Worm (Caenorhabditis elegans): ENCODE measurements around the gene F38B6.6.
A peak's percentile ranks its signal among the peaks of the same experiment; 100 is the strongest.

The F38B6.6 gene

DNA sequence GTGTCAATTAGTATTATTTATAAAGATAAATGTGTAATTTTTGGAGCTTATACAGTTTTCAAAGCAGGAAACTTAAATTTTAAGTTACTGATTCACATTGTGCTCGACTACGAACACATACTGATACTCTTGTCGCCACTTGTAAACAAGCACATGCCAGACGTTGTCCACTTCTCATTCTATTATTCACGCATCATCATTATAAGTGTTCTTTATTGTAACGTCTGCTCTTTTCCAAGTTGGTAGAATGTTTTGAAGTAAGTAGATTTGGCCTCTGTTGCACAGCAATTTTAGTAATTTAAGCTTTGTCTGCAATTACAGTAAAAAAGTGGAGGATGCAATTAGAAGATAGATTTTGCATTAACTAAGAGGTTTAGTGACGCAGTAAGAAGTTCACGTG is 3.0 kb upstream of the F38B6.6 start:
- TF ChIP-seq K09A11.1 (tag; optimal IDR thresholded peaks at IDR 0.05; ENCODE audit: insufficient read depth) (no peak), hlh-15 (tag; optimal IDR thresholded peaks at IDR 0.05) (no peak), fkh-6 (tag; optimal IDR thresholded peaks at IDR 0.05) (no peak), ceh-6 (GFP tag; optimal IDR thresholded peaks at IDR 0.05) (no peak), mec-3 (tag; optimal IDR thresholded peaks at IDR 0.05; ENCODE audit: borderline replicate concordance) (no peak), elt-4 (tag; optimal IDR thresholded peaks at IDR 0.05) (no peak), ceh-2 (tag; optimal IDR thresholded peaks at IDR 0.05) (no peak), unc-42 (tag; optimal IDR thresholded peaks at IDR 0.05) (no peak), che-1 (tag; optimal IDR thresholded peaks at IDR 0.05) (no peak), pat-9 (tag; optimal IDR thresholded peaks at IDR 0.05) (no peak), ets-4 (tag; optimal IDR thresholded peaks at IDR 0.05) (no peak), sox-2 (GFP tag; IDR thresholded peaks at IDR 0.05) (no peak), unc-3 (GFP tag; conservative IDR thresholded peaks at IDR 0.05) (no peak), unc-3 (tag; optimal IDR thresholded peaks at IDR 0.05) (no peak), hlh-13 (GFP tag; optimal IDR thresholded peaks at IDR 0.05) (no peak), unc-55 (GFP tag; optimal IDR thresholded peaks at IDR 0.05) (no peak), hlh-30 (tag; optimal IDR thresholded peaks at IDR 0.05; ENCODE audit: insufficient read depth) (no peak), hlh-6 (tag; optimal IDR thresholded peaks at IDR 0.05) (no peak), ama-1 (optimal IDR thresholded peaks at IDR 0.05) (no peak)

DNA sequence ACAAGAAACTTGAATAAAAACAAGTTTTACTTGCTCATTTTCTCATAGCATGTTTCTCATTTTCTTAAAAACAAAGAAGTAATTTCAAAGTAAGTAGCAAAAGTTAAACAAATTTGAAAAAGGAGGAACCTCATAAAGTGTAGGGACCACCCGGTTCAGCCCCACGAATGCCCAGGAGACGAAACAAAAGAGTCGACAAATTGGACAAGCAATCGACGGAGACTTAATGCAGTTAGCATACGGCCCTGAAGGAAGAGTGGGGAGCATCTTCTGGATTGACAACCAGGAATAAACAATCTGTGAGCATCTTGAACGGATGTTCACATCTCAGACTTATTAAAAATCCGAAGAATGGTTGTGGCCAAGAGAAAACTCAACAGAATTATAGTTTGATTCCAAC is 1.8 kb upstream of the F38B6.6 start:
- TF ChIP-seq unc-42 (tag; optimal IDR thresholded peaks at IDR 0.05): peak; percentile 81
- no peak for TF ChIP-seq sdc-2 (tag; optimal IDR thresholded peaks at IDR 0.05)

DNA sequence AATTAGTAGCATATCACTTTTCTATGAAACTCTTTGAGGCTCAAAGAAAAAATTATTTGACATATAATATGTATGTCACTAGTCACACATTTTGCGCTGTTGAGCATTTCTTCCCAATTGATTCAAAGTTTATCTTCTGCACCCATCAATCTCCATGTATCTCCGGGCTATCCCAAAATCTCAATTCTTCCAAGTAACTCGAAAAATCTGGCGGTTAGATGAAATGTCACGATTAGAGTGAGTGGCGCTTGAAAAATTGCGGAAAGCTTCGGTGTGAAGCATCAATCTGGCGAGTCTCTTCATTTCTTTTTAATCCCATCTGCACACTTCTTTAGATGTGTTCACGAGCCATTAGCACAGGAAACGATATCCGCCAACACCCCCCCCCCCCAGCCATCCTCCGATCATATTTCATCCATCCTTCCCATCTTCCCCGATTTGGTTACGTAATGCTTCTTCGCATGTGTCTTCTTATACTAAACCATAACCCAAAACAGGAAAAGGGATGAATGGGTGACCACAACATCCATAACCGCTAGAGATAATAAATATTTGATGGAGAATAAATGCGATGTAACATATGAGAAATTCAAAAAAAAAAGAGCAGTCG is 827 bp downstream of the F38B6.6 start:
- TF ChIP-seq ceh-34 (tag; optimal IDR thresholded peaks at IDR 0.05) (peak; percentile 83), unc-55 (GFP tag; optimal IDR thresholded peaks at IDR 0.05) (peak; percentile 0), ceh-45 (GFP tag; IDR thresholded peaks at IDR 0.05) (no peak)

DNA sequence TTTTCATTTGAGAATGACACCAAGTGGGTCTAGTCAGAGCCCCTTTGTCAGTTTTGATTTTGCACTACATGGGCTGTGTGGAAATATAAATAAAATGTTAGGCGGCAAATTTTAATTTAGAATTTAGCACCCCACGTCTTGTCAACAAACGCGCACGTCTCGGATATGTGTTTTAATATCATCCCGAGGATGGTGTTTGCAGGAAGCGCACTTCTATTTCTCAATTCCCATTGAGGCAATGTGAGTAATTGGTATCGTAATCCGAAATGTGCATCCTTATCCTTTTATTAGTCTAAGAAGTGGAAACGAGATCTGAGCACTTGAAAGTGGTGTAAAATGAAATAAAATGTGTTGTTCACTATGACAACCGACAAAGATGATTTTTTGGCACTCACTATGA is 2.1 kb downstream of the F38B6.6 start:
- TF ChIP-seq lim-6 (tag; optimal IDR thresholded peaks at IDR 0.05): peak; percentile 74
- no peak for TF ChIP-seq fax-1 (tag; optimal IDR thresholded peaks at IDR 0.05)

DNA sequence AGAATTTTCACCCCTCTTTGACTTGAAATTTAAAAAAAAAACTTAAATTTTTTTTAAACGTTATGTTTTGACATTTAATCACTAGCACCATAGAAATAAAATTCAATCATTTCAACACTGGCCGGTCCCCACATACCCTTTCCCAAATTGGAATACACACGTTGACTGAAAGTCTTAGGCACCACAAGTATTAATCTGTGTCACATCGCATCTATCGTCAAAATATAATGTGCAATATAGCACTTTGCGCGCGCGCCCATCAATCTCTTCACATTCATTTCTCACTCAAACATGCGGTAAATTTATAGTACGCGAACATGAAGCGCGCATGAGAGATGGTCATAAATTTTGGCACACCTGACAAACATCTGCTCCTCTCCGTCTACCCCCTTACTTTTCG is 2.5 kb downstream of the F38B6.6 start:
- TF ChIP-seq odd-2 (tag; optimal IDR thresholded peaks at IDR 0.05) (no peak), fkh-6 (tag; optimal IDR thresholded peaks at IDR 0.05) (no peak), lim-6 (tag; optimal IDR thresholded peaks at IDR 0.05) (no peak), gmeb-2 (tag; optimal IDR thresholded peaks at IDR 0.05) (no peak), dve-1 (tag; optimal IDR thresholded peaks at IDR 0.05) (no peak), unc-42 (tag; optimal IDR thresholded peaks at IDR 0.05) (no peak), hlh-30 (tag; optimal IDR thresholded peaks at IDR 0.05; ENCODE audit: insufficient read depth) (no peak), C38D4.7 (GFP tag; optimal IDR thresholded peaks at IDR 0.05) (no peak), C08G9.2 (tag; optimal IDR thresholded peaks at IDR 0.05) (no peak), elt-2 (tag; optimal IDR thresholded peaks at IDR 0.05) (no peak), pros-1 (tag; optimal IDR thresholded peaks at IDR 0.05) (no peak), hlh-13 (GFP tag; optimal IDR thresholded peaks at IDR 0.05) (no peak), ceh-48 (tag; optimal IDR thresholded peaks at IDR 0.05) (no peak), npax-4 (tag; optimal IDR thresholded peaks at IDR 0.05) (no peak)

DNA sequence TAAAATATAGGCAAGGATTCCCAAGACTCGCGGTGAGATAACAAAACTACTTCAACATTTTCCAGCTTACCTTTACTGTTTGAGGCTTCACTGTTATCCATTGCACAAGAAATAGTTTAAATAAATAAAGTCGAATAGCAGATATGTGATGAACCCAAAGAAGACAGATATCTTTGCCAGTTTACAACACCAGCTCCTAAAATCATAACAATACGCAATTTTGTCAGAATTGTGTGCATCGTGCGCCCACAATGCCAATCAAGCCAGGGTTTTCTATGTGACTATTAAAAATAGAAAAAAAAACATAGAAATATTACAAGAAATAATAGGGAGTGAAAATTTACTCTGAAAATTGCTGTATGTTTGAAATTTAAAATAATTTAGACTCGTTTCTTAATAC is 7.2 kb downstream of the F38B6.6 start, which contains the start of gene F38B6.8:
TSS of gene F38B6.8 (minus strand) at position 101 of the 400 bp plus-strand sequence.
- TF ChIP-seq dve-1 (tag; optimal IDR thresholded peaks at IDR 0.05) (no peak), elt-2 (tag; optimal IDR thresholded peaks at IDR 0.05) (no peak), pqm-1 (tag; optimal IDR thresholded peaks at IDR 0.05) (no peak), unc-55 (GFP tag; optimal IDR thresholded peaks at IDR 0.05) (no peak), hlh-13 (GFP tag; optimal IDR thresholded peaks at IDR 0.05) (no peak)

Measured in whole organism, late embryonic.